Fruit fly (Drosophila melanogaster) whole organism, embryonic: Measurements from ENCODE around the gene TfIIS.

Experiments used
- Abd-B ChIP-seq: fragments of 200-800 bp; sonication (Bioruptor generic); optimal IDR thresholded peaks from 2 replicates; lab custom pipeline; 2018; ENCODE audit warnings: missing biosample characterization, mild to moderate bottlenecking, missing genetic modification characterization, moderate library complexity
- Atf6 ChIP-seq: fragments of 200-800 bp; sonication (Bioruptor generic); IDR thresholded peaks from 2 replicates; pipeline ENCODE4 v1.3.6; 2022; ENCODE audit warnings: missing biosample characterization, missing genetic modification characterization
- Bgb ChIP-seq: fragments of 200-800 bp; sonication (Bioruptor generic); IDR thresholded peaks from 2 replicates; pipeline ENCODE4 v1.3.6; 2022; ENCODE audit warnings: missing biosample characterization, missing genetic modification characterization; ENCODE audit not compliant: partially characterized antibody
- CG10147 ChIP-seq: fragments of 200-800 bp; sonication (Bioruptor generic); optimal IDR thresholded peaks from 2 replicates; lab custom pipeline; 2019; ENCODE audit warnings: missing biosample characterization, mild to moderate bottlenecking, missing genetic modification characterization, moderate library complexity
- CG11085 ChIP-seq: fragments of 200-800 bp; sonication (Bioruptor generic); IDR thresholded peaks from 2 replicates; pipeline ENCODE4 v1.3.6; 2022; ENCODE audit warnings: missing biosample characterization, missing genetic modification characterization
- CG11093 ChIP-seq: fragments of 200-800 bp; sonication (Bioruptor generic); IDR thresholded peaks from 3 replicates; pipeline ENCODE4 v1.3.6; 2022; ENCODE audit warnings: missing biosample characterization, missing genetic modification characterization
- CG1233 ChIP-seq: fragments of 200-800 bp; sonication (Bioruptor generic); optimal IDR thresholded peaks from 4 replicates; lab custom pipeline; 2018; ENCODE audit warnings: missing biosample characterization, mild to moderate bottlenecking, missing genetic modification characterization
- CG13424 ChIP-seq: fragments of 200-800 bp; sonication (Bioruptor generic); optimal IDR thresholded peaks from 2 replicates; lab custom pipeline; 2019; ENCODE audit warnings: missing biosample characterization, mild to moderate bottlenecking, missing genetic modification characterization, moderate library complexity
- CG14441 ChIP-seq: fragments of 200-800 bp; sonication (Bioruptor generic); IDR thresholded peaks from 2 replicates; pipeline ENCODE4 v1.3.6; 2022; ENCODE audit warnings: missing biosample characterization, missing genetic modification characterization
- CG16779 ChIP-seq: fragments of 200-800 bp; sonication (Bioruptor generic); IDR thresholded peaks from 2 replicates; pipeline ENCODE4 v1.3.6; 2022; ENCODE audit warnings: missing biosample characterization, missing genetic modification characterization
- CG18476 ChIP-seq: fragments of 200-800 bp; sonication (Bioruptor generic); optimal IDR thresholded peaks from 2 replicates; lab custom pipeline; 2016; ENCODE audit warnings: missing biosample characterization, mild to moderate bottlenecking, missing genetic modification characterization
- CG30431 ChIP-seq: fragments of 200-800 bp; sonication (Bioruptor generic); optimal IDR thresholded peaks from 2 replicates; lab custom pipeline; 2017; ENCODE audit warnings: missing biosample characterization, missing genetic modification characterization
- CG32772 ChIP-seq: fragments of 200-800 bp; sonication (Bioruptor generic); IDR thresholded peaks from 2 replicates; pipeline ENCODE4 v1.3.6; 2022; ENCODE audit warnings: missing biosample characterization, missing genetic modification characterization
- CG34422 ChIP-seq: fragments of 200-800 bp; sonication (Bioruptor generic); IDR thresholded peaks from 3 replicates; pipeline ENCODE4 v1.3.6; 2022; ENCODE audit warnings: missing biosample characterization, missing genetic modification characterization
- CG42726 ChIP-seq: fragments of 200-800 bp; sonication (Bioruptor generic); IDR thresholded peaks from 2 replicates; pipeline ENCODE4 v1.3.6; 2022; ENCODE audit warnings: missing biosample characterization, missing genetic modification characterization; ENCODE audit not compliant: partially characterized antibody
- CG7372 ChIP-seq: fragments of 200-800 bp; sonication (Bioruptor generic); IDR thresholded peaks from 2 replicates; pipeline ENCODE4 v1.3.6; 2022; ENCODE audit warnings: missing biosample characterization, missing genetic modification characterization
- CG9437 ChIP-seq: fragments of 200-800 bp; sonication (Bioruptor generic); optimal IDR thresholded peaks from 2 replicates; lab custom pipeline; 2018; ENCODE audit warnings: missing biosample characterization, mild to moderate bottlenecking, missing genetic modification characterization
- Dip2 ChIP-seq: fragments of 200-800 bp; sonication (Bioruptor generic); IDR thresholded peaks from 2 replicates; pipeline ENCODE4 v1.3.6; 2022; ENCODE audit warnings: missing biosample characterization, missing genetic modification characterization
- Dll ChIP-seq: fragments of 200-800 bp; sonication (Bioruptor generic); IDR thresholded peaks from 4 replicates; pipeline ENCODE4 v1.3.6; 2022; ENCODE audit warnings: missing biosample characterization, missing genetic modification characterization; ENCODE audit not compliant: partially characterized antibody
- Doc3 ChIP-seq: fragments of 200-800 bp; sonication (Bioruptor generic); IDR thresholded peaks from 3 replicates; pipeline ENCODE4 v1.3.6; 2022; ENCODE audit warnings: missing biosample characterization, missing genetic modification characterization; ENCODE audit not compliant: partially characterized antibody
- Elba2 ChIP-seq: fragments of 200-800 bp; sonication (Bioruptor generic); optimal IDR thresholded peaks from 3 replicates; lab custom pipeline; 2016; ENCODE audit warnings: missing biosample characterization, missing genetic modification characterization
- Hsf ChIP-seq: fragments of 200-800 bp; sonication (Bioruptor generic); optimal IDR thresholded peaks from 3 replicates; lab custom pipeline; 2016; ENCODE audit warnings: missing biosample characterization, missing genetic modification characterization
- Jarid2 ChIP-seq: fragments of 200-800 bp; sonication (Bioruptor generic); optimal IDR thresholded peaks from 3 replicates; lab custom pipeline; 2017; ENCODE audit warnings: mild to moderate bottlenecking, missing biosample characterization, missing genetic modification reagents, missing genetic modification characterization
- Med ChIP-seq: fragments of 200-800 bp; sonication (Bioruptor generic); peaks from one replicate; lab custom pipeline; 2016; ENCODE audit warnings: missing biosample characterization, missing genetic modification characterization, mild to moderate bottlenecking, inconsistent platforms, moderate library complexity
- Mes4 ChIP-seq: fragments of 200-800 bp; sonication (Bioruptor generic); optimal IDR thresholded peaks from 2 replicates; lab custom pipeline; 2016; ENCODE audit warnings: missing biosample characterization, missing genetic modification characterization
- NFAT ChIP-seq: fragments of 200-800 bp; sonication (Bioruptor generic); IDR thresholded peaks from 2 replicates; pipeline ENCODE4 v1.3.6; 2022; ENCODE audit warnings: missing biosample characterization, missing genetic modification characterization
- Rfx ChIP-seq: fragments of 200-800 bp; sonication (Bioruptor generic); IDR thresholded peaks from 2 replicates; pipeline ENCODE4 v1.3.6; 2022; ENCODE audit warnings: missing biosample characterization, missing genetic modification characterization
- Ssrp ChIP-seq: fragments of 200-800 bp; sonication (Bioruptor generic); optimal IDR thresholded peaks from 2 replicates; lab custom pipeline; 2018; ENCODE audit warnings: missing biosample characterization, mild to moderate bottlenecking, missing genetic modification characterization, moderate library complexity
- Usf ChIP-seq: fragments of 200-800 bp; sonication (Bioruptor generic); optimal IDR thresholded peaks from 2 replicates; lab custom pipeline; 2017; ENCODE audit warnings: missing genotype, missing biosample characterization, missing genetic modification characterization
- ab ChIP-seq: fragments of 200-800 bp; sonication (Bioruptor generic); optimal IDR thresholded peaks from 2 replicates; lab custom pipeline; 2016; ENCODE audit warnings: missing biosample characterization, missing genetic modification characterization
- ash1 ChIP-seq: fragments of 200-800 bp; sonication (Bioruptor generic); optimal IDR thresholded peaks from 2 replicates; lab custom pipeline; 2018; ENCODE audit warnings: missing biosample characterization, mild to moderate bottlenecking, missing genetic modification characterization
- az2 ChIP-seq: fragments of 200-800 bp; sonication (Bioruptor generic); optimal IDR thresholded peaks from 3 replicates; lab custom pipeline; 2016; ENCODE audit warnings: missing biosample characterization, missing genetic modification characterization
- crc ChIP-seq: fragments of 200-800 bp; sonication (Bioruptor generic); optimal IDR thresholded peaks from 2 replicates; lab custom pipeline; 2016; ENCODE audit warnings: missing biosample characterization, missing genetic modification characterization
- emc ChIP-seq: fragments of 200-800 bp; sonication (Bioruptor generic); optimal IDR thresholded peaks from 2 replicates; lab custom pipeline; 2016; ENCODE audit warnings: missing biosample characterization, missing genetic modification characterization
- fd96Cb ChIP-seq: fragments of 200-800 bp; sonication (Bioruptor generic); optimal IDR thresholded peaks from 2 replicates; lab custom pipeline; 2018; ENCODE audit warnings: missing biosample characterization, mild to moderate bottlenecking, missing genetic modification characterization, moderate library complexity
- grau ChIP-seq: fragments of 200-800 bp; optimal IDR thresholded peaks from 3 replicates; lab custom pipeline; 2019; ENCODE audit warnings: missing biosample characterization, mild to moderate bottlenecking, missing genetic modification characterization, moderate library complexity
- jigr1 ChIP-seq: fragments of 200-800 bp; sonication (Bioruptor generic); IDR thresholded peaks from 3 replicates; pipeline ENCODE4 v1.3.6; 2022; ENCODE audit warnings: missing biosample characterization, missing genetic modification characterization
- jing ChIP-seq: fragments of 200-800 bp; sonication (Bioruptor generic); optimal IDR thresholded peaks from 2 replicates; lab custom pipeline; 2018; ENCODE audit warnings: missing biosample characterization, mild to moderate bottlenecking, missing genetic modification characterization
- jumu ChIP-seq: fragments of 200-800 bp; sonication (Bioruptor generic); optimal IDR thresholded peaks from 3 replicates; lab custom pipeline; 2016; ENCODE audit warnings: missing biosample characterization, missing genetic modification characterization
- kni ChIP-seq: fragments of 200-800 bp; sonication (Bioruptor generic); optimal IDR thresholded peaks from 3 replicates; lab custom pipeline; 2017; ENCODE audit warnings: mild to moderate bottlenecking, missing biosample characterization, missing genetic modification reagents, missing genetic modification characterization
- lmd ChIP-seq: fragments of 200-800 bp; sonication (Bioruptor generic); IDR thresholded peaks from 2 replicates; pipeline ENCODE4 v1.3.6; 2022; ENCODE audit warnings: missing biosample characterization, missing genetic modification characterization
- pnt ChIP-seq: fragments of 200-800 bp; sonication (Bioruptor generic); optimal IDR thresholded peaks from 3 replicates; lab custom pipeline; 2016; ENCODE audit warnings: missing biosample characterization, missing genetic modification characterization
- prd ChIP-seq, 3 experiments: fragments of >200 bp in 2 of 3; fragments of 200-800 bp in 1 of 3; sonication (Bioruptor generic) in 1 of 3; optimal IDR thresholded peaks in 2 of 3; IDR thresholded peaks in 1 of 3; 2 replicates in 2 of 3; 3 replicates in 1 of 3; pipeline versions ENCODE4 v1.3.6 to Lab custom; 2017 to 2022; ENCODE audit warnings: missing biosample characterization in 1 of 3, missing genetic modification characterization in 1 of 3
- run ChIP-seq: fragments of 200-800 bp; sonication (Bioruptor generic); optimal IDR thresholded peaks from 3 replicates; lab custom pipeline; 2018; ENCODE audit warnings: missing biosample characterization, mild to moderate bottlenecking, missing genetic modification characterization
- sc ChIP-seq, 3 experiments: fragments of >200 bp in 2 of 3; fragments of 200-800 bp in 1 of 3; sonication (Bioruptor generic) in 1 of 3; optimal IDR thresholded peaks; 2 replicates in 2 of 3; 3 replicates in 1 of 3; lab custom pipeline; 2017; ENCODE audit warnings: mild to moderate bottlenecking in 1 of 3, missing biosample characterization in 1 of 3, missing genetic modification characterization in 1 of 3, missing genetic modification reagents in 1 of 3
- slp2 ChIP-seq: fragments of 200-800 bp; sonication (Bioruptor generic); optimal IDR thresholded peaks from 2 replicates; lab custom pipeline; 2016; ENCODE audit warnings: missing biosample characterization, missing genetic modification characterization
- so ChIP-seq: fragments of 200-800 bp; sonication (Bioruptor generic); IDR thresholded peaks from 3 replicates; pipeline ENCODE4 v1.3.6; 2022; ENCODE audit warnings: missing biosample characterization, missing genetic modification characterization
- sqz ChIP-seq: fragments of 200-800 bp; sonication (Bioruptor generic); optimal IDR thresholded peaks from 3 replicates; lab custom pipeline; 2018; ENCODE audit warnings: missing biosample characterization, mild to moderate bottlenecking, missing genetic modification characterization
- unc-4 ChIP-seq: fragments of 200-800 bp; sonication (Bioruptor generic); IDR thresholded peaks from 2 replicates; pipeline ENCODE4 v1.3.6; 2022; ENCODE audit warnings: missing biosample characterization, missing genetic modification characterization; ENCODE audit not compliant: partially characterized antibody
- z ChIP-seq: fragments of 200-800 bp; sonication (Bioruptor generic); IDR thresholded peaks from 3 replicates; pipeline ENCODE4 v1.3.6; 2022; ENCODE audit warnings: missing biosample characterization, missing genetic modification characterization

Gene TfIIS

dm6 chr2L:15039309-15039772, 21.2 kb downstream of the TfIIS start (continued):
- TF ChIP-seq CG32772 (GFP tag; lab: Robert Waterston, UW) (no peak), Hsf (GFP tag; lab: Kevin White, UChicago) (no peak), CG34422 (GFP tag; lab: Robert Waterston, UW) (peak; percentile 79), ash1 (no peak), CG11085 (GFP tag; lab: Robert Waterston, UW) (peak; percentile 52; the same call in 1 of the 2 replicates), so (no peak), Abd-B (GFP tag; lab: Kevin White, UChicago) (no peak), unc-4 (peak; percentile 78), Doc3 (GFP tag; lab: Robert Waterston, UW) (peak; percentile 74), pnt (GFP tag; lab: Kevin White, UChicago) (no peak), CG11093 (GFP tag; lab: Robert Waterston, UW) (no peak), z (GFP tag; lab: Robert Waterston, UW) (no peak), grau (tag; lab: Kevin White, UChicago) (no peak), CG14441 (GFP tag; lab: Robert Waterston, UW) (no peak), CG9437 (GFP tag; lab: Kevin White, UChicago) (peak; percentile 21), Jarid2 (GFP tag; lab: Kevin White, UChicago) (no peak), run (no peak), az2 (no peak), CG7372 (peak; percentile 19; the same call in 1 of the 2 replicates), jigr1 (GFP tag; lab: Robert Waterston, UW) (no peak), CG1233 (GFP tag; lab: Kevin White, UChicago) (no peak), sqz (no peak), Ssrp (no peak), Bgb (GFP tag; lab: Robert Waterston, UW) (peak; percentile 94), CG13424 (tag; lab: Kevin White, UChicago) (no peak), CG10147 (GFP tag; lab: Kevin White, UChicago) (no peak), NFAT (peak; percentile 72), slp2 (GFP tag; lab: Kevin White, UChicago) (no peak), CG18476 (GFP tag; lab: Kevin White, UChicago) (no peak), Rfx (GFP tag; lab: Robert Waterston, UW) (no peak), Dip2 (no peak), Atf6 (GFP tag; lab: Robert Waterston, UW) (no peak), Dll (peak; percentile 83), sc (optimal IDR thresholded peaks at IDR 0.05; lab: Kevin White, UChicago) (no peak), sc (GFP tag; optimal IDR thresholded peaks at IDR 0.05; lab: Kevin White, UChicago) (no peak), Mes4 (GFP tag; lab: Kevin White, UChicago) (no peak), jumu (no peak), ab (GFP tag; lab: Kevin White, UChicago) (no peak), prd (optimal IDR thresholded peaks at IDR 0.05; lab: Kevin White, UChicago) (no peak), prd (GFP tag; IDR thresholded peaks at IDR 0.05; lab: Robert Waterston, UW) (peak; percentile 48; the same call in 1 of the 3 replicates), kni (GFP tag; lab: Kevin White, UChicago) (no peak), emc (GFP tag; lab: Kevin White, UChicago) (no peak), CG42726 (GFP tag; lab: Robert Waterston, UW) (peak; percentile 95), crc (no peak), lmd (GFP tag; lab: Robert Waterston, UW) (peak; percentile 22; the same call in 1 of the 2 replicates), CG16779 (GFP tag; lab: Robert Waterston, UW) (no peak), fd96Cb (no peak), jing (no peak), CG30431 (GFP tag; lab: Kevin White, UChicago) (no peak), Elba2 (GFP tag; lab: Kevin White, UChicago) (peak; percentile 39), Usf (GFP tag; lab: Kevin White, UChicago) (no peak), Med (GFP tag; lab: Kevin White, UChicago) (peak; percentile 93)
